Worm (Caenorhabditis elegans) whole organism, young adult: ENCODE measurements around the gene cpar-1.
A peak's percentile ranks its signal among the peaks of the same experiment; 100 is the strongest.

Experiments used
- B0336.3 ChIP-seq: fragments of 200-800 bp; sonication (Bioruptor generic); IDR thresholded peaks from 2 replicates; pipeline ENCODE4 v1.3.6; 2022; ENCODE audit warnings: missing genetic modification characterization, missing compliant biosample characterization
- C06A6.2 ChIP-seq: fragments of 200-800 bp; sonication (Bioruptor generic); conservative IDR thresholded peaks from 2 replicates; pipeline ENCODE4 v1.3.6; 2022; ENCODE audit warnings: missing genetic modification characterization, missing compliant biosample characterization
- D2030.7 ChIP-seq: fragments of 200-800 bp; sonication (Bioruptor generic); IDR thresholded peaks from 2 replicates; pipeline ENCODE4 v1.3.6; 2022; ENCODE audit warnings: missing genetic modification reagents, missing genetic modification characterization, missing compliant biosample characterization
- F10E7.11 ChIP-seq: sonication (generic microtip); optimal IDR thresholded peaks from 2 replicates; lab custom pipeline; 2017; ENCODE audit warnings: mild to moderate bottlenecking, missing genetic modification characterization, moderate library complexity, missing compliant biosample characterization
- F33H1.4 ChIP-seq: fragments of 200-800 bp; sonication (Bioruptor generic); IDR thresholded peaks from 2 replicates; pipeline ENCODE4 v1.3.6; 2022; ENCODE audit warnings: missing genetic modification reagents, missing genetic modification characterization, missing compliant biosample characterization
- F37B4.10 ChIP-seq: fragments of 200-800 bp; sonication (Bioruptor generic); IDR thresholded peaks from 2 replicates; pipeline ENCODE4 v1.3.6; 2022; ENCODE audit warnings: missing genetic modification characterization, missing compliant biosample characterization
- F39B2.1 ChIP-seq: fragments of 200-800 bp; sonication (Bioruptor generic); IDR thresholded peaks from 2 replicates; pipeline ENCODE4 v1.3.6; 2022; ENCODE audit warnings: missing genetic modification reagents, missing genetic modification characterization, missing compliant biosample characterization
- F49E8.2 ChIP-seq: sonication (generic microtip); optimal IDR thresholded peaks from 3 replicates; lab custom pipeline; 2017; ENCODE audit warnings: missing genetic modification characterization, mild to moderate bottlenecking, missing compliant biosample characterization, antibody characterized with exemption, moderate library complexity; ENCODE audit not compliant: insufficient read depth
- F57C9.4 ChIP-seq: sonication (generic microtip); optimal IDR thresholded peaks from 2 replicates; lab custom pipeline; 2017; ENCODE audit warnings: mild to moderate bottlenecking, missing genetic modification characterization, missing compliant biosample characterization
- T26A5.8 ChIP-seq: sonication (generic microtip); optimal IDR thresholded peaks from 2 replicates; lab custom pipeline; 2016; ENCODE audit warnings: missing genetic modification characterization, missing compliant biosample characterization
- Y53G8AR.9 ChIP-seq: fragments of 200-800 bp; sonication (Bioruptor generic); conservative IDR thresholded peaks from 2 replicates; pipeline ENCODE4 v1.3.6; 2022; ENCODE audit warnings: missing genetic modification reagents, missing genetic modification characterization, missing compliant biosample characterization
- Y67H2A.10 ChIP-seq: fragments of 200-800 bp; sonication (Bioruptor generic); conservative IDR thresholded peaks from 2 replicates; pipeline ENCODE4 v1.3.6; 2022; ENCODE audit warnings: missing genetic modification reagents, missing genetic modification characterization, missing compliant biosample characterization
- Y95B8A.8 ChIP-seq: fragments of 200-800 bp; sonication (Bioruptor generic); IDR thresholded peaks from 2 replicates; pipeline ENCODE4 v1.3.6; 2022; ENCODE audit warnings: missing genetic modification reagents, missing genetic modification characterization, missing compliant biosample characterization
- ZK185.1 ChIP-seq: sonication (generic microtip); optimal IDR thresholded peaks from 2 replicates; lab custom pipeline; 2016; ENCODE audit warnings: mild to moderate bottlenecking, missing genetic modification characterization, missing compliant biosample characterization; ENCODE audit not compliant: poor library complexity, severe bottlenecking
- akir-1 ChIP-seq: fragments of 200-800 bp; sonication (Bioruptor generic); optimal IDR thresholded peaks from 2 replicates; lab custom pipeline; 2018; ENCODE audit warnings: mild to moderate bottlenecking, missing genetic modification characterization, moderate library complexity, missing compliant biosample characterization
- ama-1 ChIP-seq, 3 experiments: fragments of 150-350 bp in 1 of 3; sonication (generic microtip) in 2 of 3; optimal IDR thresholded peaks; 2 replicates each; lab custom pipeline; 2014 to 2018; ENCODE audit warnings: missing biosample characterization in 2 of 3, missing genetic modification characterization in 2 of 3, missing genetic modification reagents in 2 of 3
- aptf-3 ChIP-seq: fragments of 200-800 bp; sonication (Bioruptor generic); IDR thresholded peaks from 2 replicates; pipeline ENCODE4 v1.3.6; 2022; ENCODE audit warnings: missing genetic modification characterization, missing compliant biosample characterization
- athp-1 ChIP-seq: sonication (generic microtip); optimal IDR thresholded peaks from 2 replicates; lab custom pipeline; 2017; ENCODE audit warnings: mild to moderate bottlenecking, missing genetic modification characterization, missing compliant biosample characterization
- attf-5 ChIP-seq: fragments of 200-800 bp; sonication (Bioruptor generic); optimal IDR thresholded peaks from 2 replicates; lab custom pipeline; 2018; ENCODE audit warnings: mild to moderate bottlenecking, missing genetic modification characterization, missing compliant biosample characterization
- ccch-3 ChIP-seq: fragments of 200-800 bp; sonication (Bioruptor generic); optimal IDR thresholded peaks from 2 replicates; lab custom pipeline; 2018; ENCODE audit warnings: mild to moderate bottlenecking, missing genetic modification characterization, missing compliant biosample characterization
- ceh-27 ChIP-seq: fragments of 200-800 bp; sonication (Bioruptor generic); optimal IDR thresholded peaks from 2 replicates; lab custom pipeline; 2018; ENCODE audit warnings: mild to moderate bottlenecking, missing genetic modification characterization, moderate library complexity, missing compliant biosample characterization
- ceh-58 ChIP-seq: fragments of 200-800 bp; sonication (Bioruptor generic); IDR thresholded peaks from 2 replicates; pipeline ENCODE4 v1.3.6; 2022; ENCODE audit warnings: missing genetic modification characterization, missing compliant biosample characterization
- chd-7 ChIP-seq: sonication (generic microtip); optimal IDR thresholded peaks from 2 replicates; lab custom pipeline; 2016; ENCODE audit warnings: mild to moderate bottlenecking, missing genetic modification characterization, moderate library complexity, missing compliant biosample characterization
- dpff-1 ChIP-seq: sonication (generic microtip); optimal IDR thresholded peaks from 2 replicates; lab custom pipeline; 2017; ENCODE audit warnings: mild to moderate bottlenecking, missing genetic modification characterization, missing compliant biosample characterization
- egl-18 ChIP-seq: fragments of 200-800 bp; sonication (Bioruptor generic); IDR thresholded peaks from 2 replicates; pipeline ENCODE4 v1.3.6; 2022; ENCODE audit warnings: missing genetic modification reagents, missing genetic modification characterization, missing compliant biosample characterization
- hmg-20 ChIP-seq: fragments of 200-800 bp; sonication (Bioruptor generic); IDR thresholded peaks from 2 replicates; pipeline ENCODE4 v1.3.6; 2022; ENCODE audit warnings: missing genetic modification reagents, missing genetic modification characterization, missing compliant biosample characterization
- let-526 ChIP-seq: fragments of 200-800 bp; sonication (Bioruptor generic); IDR thresholded peaks from 2 replicates; pipeline ENCODE4 v1.3.6; 2022; ENCODE audit warnings: missing genetic modification reagents, missing genetic modification characterization, missing compliant biosample characterization
- lin-35 ChIP-seq, 3 experiments: fragments of 150-350 bp in 2 of 3; sonication (generic microtip) in 1 of 3; optimal IDR thresholded peaks; 2 replicates each; lab custom pipeline; 2014 to 2018; ENCODE audit warnings: missing biosample characterization in 3 of 3, missing genetic modification characterization in 3 of 3, missing genetic modification reagents in 3 of 3
- lin-40 ChIP-seq: sonication (generic microtip); optimal IDR thresholded peaks from 2 replicates; lab custom pipeline; 2016; ENCODE audit warnings: missing genetic modification characterization, mild to moderate bottlenecking, missing compliant biosample characterization, missing genotype, missing genetic modification reagents
- lin-54 ChIP-seq: fragments of 200-800 bp; sonication (Bioruptor generic); optimal IDR thresholded peaks from 2 replicates; lab custom pipeline; 2018; ENCODE audit warnings: mild to moderate bottlenecking, missing genetic modification characterization, missing compliant biosample characterization
- lir-1 ChIP-seq: fragments of 200-800 bp; sonication (Bioruptor generic); conservative IDR thresholded peaks from 2 replicates; pipeline ENCODE4 v1.3.6; 2022; ENCODE audit warnings: missing genetic modification reagents, missing genetic modification characterization, missing compliant biosample characterization
- lsy-27 ChIP-seq: sonication (generic microtip); optimal IDR thresholded peaks from 2 replicates; lab custom pipeline; 2017; ENCODE audit warnings: missing genetic modification characterization, mild to moderate bottlenecking, missing compliant biosample characterization, antibody characterized with exemption, missing genotype, borderline replicate concordance; ENCODE audit not compliant: insufficient read depth
- madf-10 ChIP-seq: sonication (generic microtip); optimal IDR thresholded peaks from 2 replicates; lab custom pipeline; 2016; ENCODE audit warnings: mild to moderate bottlenecking, missing genetic modification characterization, missing compliant biosample characterization
- madf-3 ChIP-seq: fragments of 200-800 bp; sonication (Bioruptor generic); IDR thresholded peaks from 2 replicates; pipeline ENCODE4 v1.3.6; 2022; ENCODE audit warnings: missing genetic modification reagents, missing genetic modification characterization, missing compliant biosample characterization
- mcd-1 ChIP-seq: fragments of 200-800 bp; sonication (Bioruptor generic); IDR thresholded peaks from 2 replicates; pipeline ENCODE4 v1.3.6; 2022; ENCODE audit warnings: missing genetic modification reagents, missing genetic modification characterization, missing compliant biosample characterization
- mel-28 ChIP-seq: sonication (generic microtip); optimal IDR thresholded peaks from 2 replicates; lab custom pipeline; 2016; ENCODE audit warnings: borderline replicate concordance, mild to moderate bottlenecking, missing genetic modification characterization, missing compliant biosample characterization
- nfya-2 ChIP-seq: fragments of 200-800 bp; sonication (Bioruptor generic); IDR thresholded peaks from 2 replicates; pipeline ENCODE4 v1.3.6; 2022; ENCODE audit warnings: missing genetic modification reagents, missing genetic modification characterization, missing compliant biosample characterization
- nhr-120 ChIP-seq: fragments of 200-800 bp; sonication (Bioruptor generic); IDR thresholded peaks from 2 replicates; pipeline ENCODE4 v1.3.6; 2022; ENCODE audit warnings: missing genetic modification characterization, missing compliant biosample characterization
- nhr-27 ChIP-seq: fragments of 200-800 bp; sonication (Bioruptor generic); optimal IDR thresholded peaks from 2 replicates; lab custom pipeline; 2018; ENCODE audit warnings: mild to moderate bottlenecking, missing genetic modification characterization, moderate library complexity, missing compliant biosample characterization
- nhr-90 ChIP-seq: sonication (generic microtip); optimal IDR thresholded peaks from 2 replicates; lab custom pipeline; 2016; ENCODE audit warnings: missing genotype, mild to moderate bottlenecking, missing genetic modification characterization, missing compliant biosample characterization
- pha-4 ChIP-seq: fragments of 150-350 bp; sonication (generic microtip); optimal IDR thresholded peaks from 2 replicates; lab custom pipeline; 2014; ENCODE audit warnings: missing biosample characterization, missing genetic modification reagents, missing genetic modification characterization
- rpc-1 ChIP-seq, 2 experiments: fragments of 150-350 bp in 1 of 2; sonication (generic microtip) in 1 of 2; optimal IDR thresholded peaks; 2 replicates each; lab custom pipeline; 2014 to 2018; ENCODE audit warnings: missing biosample characterization in 1 of 2, missing genetic modification characterization in 1 of 2, missing genetic modification reagents in 1 of 2, missing genotype in 1 of 2
- snpc-1.3 ChIP-seq: sonication (generic microtip); optimal IDR thresholded peaks from 2 replicates; lab custom pipeline; 2017; ENCODE audit warnings: missing genetic modification characterization, mild to moderate bottlenecking, missing compliant biosample characterization, antibody characterized with exemption, moderate library complexity, missing genotype, missing genetic modification reagents; ENCODE audit not compliant: insufficient read depth
- snpc-4 ChIP-seq, 5 experiments: fragments of 150-350 bp in 1 of 5; sonication (generic microtip) in 4 of 5; optimal IDR thresholded peaks; 2 replicates each; lab custom pipeline; 2014 to 2018; ENCODE audit warnings: missing genetic modification characterization in 5 of 5, missing biosample characterization in 3 of 5, antibody characterized with exemption in 2 of 5, mild to moderate bottlenecking in 2 of 5, missing compliant biosample characterization in 2 of 5, missing genotype in 2 of 5, moderate library complexity in 2 of 5, missing genetic modification reagents in 1 of 5
- unc-130 ChIP-seq: sonication (generic microtip); optimal IDR thresholded peaks from 2 replicates; lab custom pipeline; 2016; ENCODE audit warnings: missing genetic modification reagents, missing genetic modification characterization, missing compliant biosample characterization
- ztf-25 ChIP-seq: fragments of 200-800 bp; sonication (Bioruptor generic); IDR thresholded peaks from 2 replicates; pipeline ENCODE4 v1.3.6; 2022; ENCODE audit warnings: missing genetic modification reagents, missing genetic modification characterization, missing compliant biosample characterization
- ztf-26 ChIP-seq: sonication (generic microtip); optimal IDR thresholded peaks from 2 replicates; lab custom pipeline; 2017; ENCODE audit warnings: missing genetic modification characterization, missing compliant biosample characterization

Gene cpar-1

ce11 chrIII:9433576-9434107 is at the start of gene cpar-1 (continued):
- TF ChIP-seq Y67H2A.10 (GFP tag; lab: Robert Waterston, UW) (no peak), athp-1 (tag; lab: Kevin White, UChicago) (no peak), ccch-3 (GFP tag; lab: Kevin White, UChicago) (no peak), snpc-1.3 (no peak), mcd-1 (GFP tag; lab: Robert Waterston, UW) (no peak; the same call in 1 of the 2 replicates), F39B2.1 (GFP tag; lab: Robert Waterston, UW) (no peak), unc-130 (no peak), F57C9.4 (tag; lab: Kevin White, UChicago) (no peak), let-526 (GFP tag; lab: Robert Waterston, UW) (no peak), F10E7.11 (tag; lab: Kevin White, UChicago) (no peak), ceh-27 (GFP tag; lab: Kevin White, UChicago) (no peak), T26A5.8 (tag; lab: Kevin White, UChicago) (no peak), lir-1 (GFP tag; lab: Robert Waterston, UW) (no peak), ZK185.1 (tag; lab: Kevin White, UChicago) (no peak), nhr-90 (tag; lab: Kevin White, UChicago) (no peak), ztf-26 (tag; lab: Kevin White, UChicago) (no peak), rpc-1 (optimal IDR thresholded peaks at IDR 0.05; lab: Kevin White, UChicago) (no peak), rpc-1 (tag; optimal IDR thresholded peaks at IDR 0.05; lab: Kevin White, UChicago) (no peak), F49E8.2 (tag; lab: Kevin White, UChicago) (peak; percentile 5), madf-3 (GFP tag; lab: Robert Waterston, UW) (no peak), nhr-27 (tag; lab: Kevin White, UChicago) (no peak), akir-1 (GFP tag; lab: Kevin White, UChicago) (no peak), Y53G8AR.9 (GFP tag; lab: Robert Waterston, UW) (0 out of 2 replicates have a peak, but pooled peaks have one; percentile 25), egl-18 (GFP tag; lab: Robert Waterston, UW) (no peak), madf-10 (tag; lab: Kevin White, UChicago) (no peak), lsy-27 (tag; lab: Kevin White, UChicago) (no peak), ceh-58 (no peak), nhr-120 (GFP tag; lab: Robert Waterston, UW) (no peak), F33H1.4 (GFP tag; lab: Robert Waterston, UW) (no peak; the same call in 1 of the 2 replicates), ztf-25 (no peak), aptf-3 (GFP tag; lab: Robert Waterston, UW) (no peak), Y95B8A.8 (no peak), D2030.7 (GFP tag; lab: Robert Waterston, UW) (no peak; the same call in 1 of the 2 replicates), attf-5 (GFP tag; lab: Kevin White, UChicago) (no peak), snpc-4 (GFP tag; optimal IDR thresholded peaks at IDR 0.05; lab: Kevin White, UChicago) (no peak), snpc-4 (tag; optimal IDR thresholded peaks at IDR 0.05; lab: Kevin White, UChicago) (no peak), B0336.3 (GFP tag; lab: Robert Waterston, UW) (no peak), C06A6.2 (GFP tag; lab: Robert Waterston, UW) (no peak), mel-28 (tag; lab: Kevin White, UChicago) (no peak), chd-7 (tag; lab: Kevin White, UChicago) (no peak), lin-35 (GFP tag; optimal IDR thresholded peaks at IDR 0.05; lab: Kevin White, UChicago) (no peak), F37B4.10 (no peak), hmg-20 (no peak), lin-40 (tag; lab: Kevin White, UChicago) (no peak), nfya-2 (GFP tag; lab: Robert Waterston, UW) (no peak), dpff-1 (tag; lab: Kevin White, UChicago) (no peak), lin-54 (GFP tag; lab: Kevin White, UChicago) (no peak), pha-4 (tag; lab: Kevin White, UChicago) (no peak), ama-1 (optimal IDR thresholded peaks at IDR 0.05; lab: Kevin White, UChicago) (no peak), ama-1 (GFP tag; optimal IDR thresholded peaks at IDR 0.05; lab: Kevin White, UChicago) (no peak)
